Worm (Caenorhabditis elegans) whole organism, L4/young adult: ENCODE results near the gene R04E5.7.

Experiments used
- W03F9.2 ChIP-seq: fragments of 150-350 bp; optimal IDR thresholded peaks from 2 replicates; lab custom pipeline; 2014; ENCODE audit warnings: missing biosample characterization, missing genetic modification characterization
- dao-5 ChIP-seq: sonication (generic microtip); optimal IDR thresholded peaks from 2 replicates; lab custom pipeline; 2016; ENCODE audit warnings: missing genotype, missing genetic modification characterization, moderate library complexity, missing compliant biosample characterization
- him-1 ChIP-seq: sonication (generic microtip); optimal IDR thresholded peaks from 2 replicates; lab custom pipeline; 2016; ENCODE audit warnings: missing genotype, missing genetic modification reagents, missing genetic modification characterization, missing compliant biosample characterization

ce11 chrX:8800355-8800754, 3.3 kb upstream of the R04E5.7 start:
- no peak for TF ChIP-seq W03F9.2 (tag; lab: Kevin White, UChicago)
- TF ChIP-seq dao-5 (tag; lab: Kevin White, UChicago) = no peak
- no peak for TF ChIP-seq him-1 (tag; lab: Kevin White, UChicago)
